Worm (Caenorhabditis elegans): ENCODE data around the gene gmeb-1.

DNA sequence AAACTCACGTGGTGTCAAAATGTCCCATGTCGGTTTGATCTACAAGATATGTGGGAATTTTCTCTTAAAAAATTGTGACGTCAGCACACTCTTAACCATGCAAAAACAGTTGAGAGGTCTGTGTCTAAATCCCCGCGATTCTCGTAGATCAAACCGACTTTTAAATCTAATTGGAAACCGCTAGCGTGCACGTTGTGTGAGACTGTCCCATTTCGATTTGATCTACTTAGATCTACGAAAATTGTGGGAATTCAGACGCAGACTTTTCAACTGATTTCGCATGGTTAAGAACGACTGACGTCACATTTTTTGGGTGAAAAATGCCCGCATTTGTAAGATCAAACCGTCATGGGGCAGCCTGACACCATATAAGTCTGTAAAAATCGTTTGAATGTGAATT lies 38.5 kb downstream of the gmeb-1 start:
- TF ChIP-seq nhr-23 (tag; optimal IDR thresholded peaks at IDR 0.05) = no peak
- no peak for TF ChIP-seq snpc-4 (tag; optimal IDR thresholded peaks at IDR 0.05)

All from whole organism, L3 larva.